Fruit fly (Drosophila melanogaster): Measurements from ENCODE around the gene Hacd1.

DNA sequence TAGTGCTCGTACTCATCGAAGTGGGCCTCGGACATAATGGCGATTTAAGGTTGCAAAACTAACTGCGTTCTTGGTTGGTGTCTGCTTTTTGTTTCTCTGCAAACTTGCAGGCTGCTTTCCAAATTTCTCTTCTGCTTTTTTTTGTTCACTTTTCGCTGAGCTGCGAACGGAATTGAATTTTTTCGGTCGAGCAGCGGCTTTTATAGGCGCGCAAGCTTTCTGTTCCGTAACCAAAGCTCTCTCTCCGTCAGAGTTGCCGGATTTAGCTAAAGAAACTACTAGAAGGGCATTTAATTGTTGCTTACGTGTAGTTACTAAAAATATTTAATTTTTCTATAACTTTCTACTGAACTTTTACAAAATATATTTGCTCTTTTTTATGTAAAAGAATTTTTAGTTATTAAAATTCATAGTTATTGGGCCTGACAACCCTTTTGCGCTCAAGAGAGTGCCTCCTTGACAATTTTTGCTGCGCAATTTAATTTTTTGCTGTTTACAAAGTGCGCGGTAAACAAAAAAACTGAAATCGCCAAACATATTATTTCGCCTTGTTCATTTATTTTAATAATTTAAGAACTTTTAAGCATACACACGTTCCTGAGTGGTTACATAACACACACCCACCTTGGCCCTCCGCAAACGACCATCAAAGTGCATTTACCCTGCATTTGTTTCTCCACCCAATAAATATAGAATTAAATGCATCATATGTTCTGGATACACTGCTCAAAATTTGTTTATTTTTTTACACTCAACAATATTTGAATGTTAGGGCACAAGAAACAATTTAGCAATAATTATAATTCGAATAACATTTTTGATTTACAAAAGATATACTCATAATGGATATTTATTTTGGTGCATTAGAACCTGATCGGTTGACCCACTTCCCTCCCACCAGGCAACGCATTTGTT lies 44.1 kb upstream of the Hacd1 start, which contains the start of gene CG6770:
- TF ChIP-seq Sox14 (GFP tag; optimal IDR thresholded peaks at IDR 0.05), result peak; percentile 74
- TF ChIP-seq CG1621 (tag; optimal IDR thresholded peaks at IDR 0.05), result peak; percentile 64
- TF ChIP-seq Lpt (GFP tag; optimal IDR thresholded peaks at IDR 0.05), result peak; percentile 43
- peak; percentile 75 for TF ChIP-seq Blimp-1 (GFP tag; optimal IDR thresholded peaks at IDR 0.05)
- peak; percentile 76 for TF ChIP-seq Gug (GFP tag; IDR thresholded peaks at IDR 0.05)
- peak; percentile 88 for TF ChIP-seq CG3032 (tag; optimal IDR thresholded peaks at IDR 0.05)
- TF ChIP-seq lz (GFP tag; optimal IDR thresholded peaks at IDR 0.05), result peak; percentile 90
- peak; percentile 82 for TF ChIP-seq CG31627 (GFP tag; optimal IDR thresholded peaks at IDR 0.05)
- TF ChIP-seq Met (GFP tag; optimal IDR thresholded peaks at IDR 0.05), result peak; percentile 91
- peak; percentile 31 for TF ChIP-seq CG6854 (GFP tag; optimal IDR thresholded peaks at IDR 0.05)

Measured in whole organism, prepupa.